Worm (Caenorhabditis elegans) whole organism, midembryonic: ENCODE results near the gene trxr-2.
A peak's percentile ranks its signal among the peaks of the same experiment; 100 is the strongest.

Experiments used
- T22C8.4 ChIP-seq: fragments of 200-800 bp; sonication (Bioruptor generic); IDR thresholded peaks from 2 replicates; pipeline ENCODE4 v1.3.6; 2022; ENCODE audit warnings: missing genetic modification characterization, missing compliant biosample characterization
- cog-1 ChIP-seq: sonication (generic microtip); optimal IDR thresholded peaks from 2 replicates; lab custom pipeline; 2016; ENCODE audit warnings: missing genetic modification characterization, missing compliant biosample characterization
- flt-1 ChIP-seq: fragments of 200-800 bp; sonication (Bioruptor generic); IDR thresholded peaks from 2 replicates; pipeline ENCODE4 v1.3.6; 2022; ENCODE audit warnings: missing genetic modification characterization, missing compliant biosample characterization
- klf-2 ChIP-seq: fragments of 200-800 bp; sonication (Bioruptor generic); conservative IDR thresholded peaks from 2 replicates; pipeline ENCODE4 v1.3.6; 2022; ENCODE audit warnings: missing genetic modification reagents, missing genetic modification characterization, missing compliant biosample characterization
- med-1 ChIP-seq: sonication (generic microtip); optimal IDR thresholded peaks from 2 replicates; lab custom pipeline; 2017; ENCODE audit warnings: missing genetic modification characterization, mild to moderate bottlenecking, missing compliant biosample characterization, antibody characterized with exemption, missing genetic modification reagents; ENCODE audit not compliant: insufficient read depth
- ref-1 ChIP-seq: fragments of 200-800 bp; sonication (Bioruptor generic); conservative IDR thresholded peaks from 2 replicates; pipeline ENCODE4 v1.3.6; 2022; ENCODE audit warnings: missing genetic modification reagents, missing genetic modification characterization, missing compliant biosample characterization
- tab-1 ChIP-seq: fragments of 200-800 bp; sonication (Bioruptor generic); IDR thresholded peaks from 2 replicates; pipeline ENCODE4 v1.3.6; 2022; ENCODE audit warnings: missing genetic modification characterization, missing compliant biosample characterization
- ztf-23 ChIP-seq: fragments of 200-800 bp; sonication (Bioruptor generic); IDR thresholded peaks from 2 replicates; pipeline ENCODE4 v1.3.6; 2022; ENCODE audit warnings: missing genetic modification reagents, missing genetic modification characterization, missing compliant biosample characterization
- ztf-29 ChIP-seq: fragments of 200-800 bp; sonication (Bioruptor generic); IDR thresholded peaks from 2 replicates; pipeline ENCODE4 v1.3.6; 2022; ENCODE audit warnings: missing genetic modification reagents, missing genetic modification characterization, missing compliant biosample characterization

trxr-2 gene

DNA sequence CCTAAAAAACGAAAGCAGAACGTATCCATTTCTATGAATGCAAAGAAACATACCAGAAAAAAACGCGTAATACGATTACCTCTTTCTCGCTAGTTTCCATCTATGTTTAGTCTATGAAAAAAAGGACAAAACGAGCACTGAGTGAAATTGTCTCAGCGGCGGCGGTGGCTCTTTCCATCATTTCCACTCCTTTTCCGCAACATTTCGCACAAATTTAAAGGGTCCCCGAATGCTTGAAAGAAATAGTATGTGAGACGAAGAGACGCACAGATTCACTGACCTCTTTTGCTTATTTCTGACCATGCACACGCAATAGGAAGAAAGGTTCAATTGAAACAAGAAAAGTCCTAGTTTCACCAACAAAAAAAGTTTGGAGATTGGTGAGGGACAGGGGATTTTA, 32.7 kb downstream of the trxr-2 start:
- no peak for TF ChIP-seq ztf-29 (GFP tag; lab: Robert Waterston, UW)
- no peak for TF ChIP-seq ztf-23 (GFP tag; lab: Robert Waterston, UW)
- TF ChIP-seq T22C8.4 (GFP tag; lab: Robert Waterston, UW): no peak

DNA sequence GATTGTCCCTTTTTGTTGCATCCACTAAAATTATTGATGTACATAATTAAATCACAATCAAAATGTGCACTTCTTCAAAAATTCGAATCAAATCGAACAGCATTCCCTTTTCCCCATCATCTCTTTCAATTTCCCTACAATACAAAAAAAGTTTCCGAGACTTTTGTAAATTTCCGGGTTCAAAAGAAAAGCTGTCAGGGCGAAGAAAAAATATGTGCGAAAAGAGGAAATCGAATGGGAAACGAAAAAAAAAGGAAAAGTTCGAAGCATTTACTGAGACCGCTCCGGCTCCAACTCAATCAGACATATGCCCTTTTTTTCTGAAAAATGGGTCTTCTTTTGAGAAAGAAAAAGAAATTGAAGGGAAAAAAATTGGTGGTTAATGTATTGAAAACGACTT, 35.6 kb downstream of the trxr-2 start:
- TF ChIP-seq T22C8.4 (GFP tag; lab: Robert Waterston, UW) (no peak), flt-1 (GFP tag; lab: Robert Waterston, UW) (no peak), ztf-29 (GFP tag; lab: Robert Waterston, UW) (no peak), ref-1 (GFP tag; lab: Robert Waterston, UW) (no peak), ztf-23 (GFP tag; lab: Robert Waterston, UW) (no peak), med-1 (GFP tag; lab: Kevin White, UChicago) (no peak), cog-1 (tag; lab: Kevin White, UChicago) (no peak)

DNA sequence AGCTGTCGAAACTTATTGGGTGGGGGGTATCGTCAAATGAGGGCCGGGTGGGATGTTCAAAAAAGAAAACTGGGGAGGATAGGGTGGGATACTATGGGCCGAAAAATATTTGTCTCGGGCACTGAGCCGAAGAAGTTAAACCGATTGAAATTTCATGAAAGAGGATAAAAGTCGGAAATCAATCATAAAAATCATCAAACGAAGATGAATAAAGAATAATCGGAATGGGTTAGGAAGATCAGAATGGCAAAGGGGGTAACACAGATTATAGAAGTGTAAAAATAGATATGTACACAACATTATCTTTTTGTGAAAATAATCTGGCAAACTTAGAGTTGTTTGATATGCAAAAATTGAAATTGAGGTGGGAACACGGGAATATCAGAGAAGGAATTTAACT, 42.0 kb downstream of the trxr-2 start:
- TF ChIP-seq tab-1 (GFP tag; lab: Robert Waterston, UW): no peak
- TF ChIP-seq T22C8.4 (GFP tag; lab: Robert Waterston, UW): no peak
- TF ChIP-seq med-1 (GFP tag; lab: Kevin White, UChicago): no peak
- no peak for TF ChIP-seq ztf-23 (GFP tag; lab: Robert Waterston, UW)
- TF ChIP-seq cog-1 (tag; lab: Kevin White, UChicago): no peak
- TF ChIP-seq ztf-29 (GFP tag; lab: Robert Waterston, UW): no peak
- no peak for TF ChIP-seq flt-1 (GFP tag; lab: Robert Waterston, UW)
- TF ChIP-seq klf-2 (GFP tag; lab: Robert Waterston, UW): no peak
- no peak for TF ChIP-seq ref-1 (GFP tag; lab: Robert Waterston, UW)

DNA sequence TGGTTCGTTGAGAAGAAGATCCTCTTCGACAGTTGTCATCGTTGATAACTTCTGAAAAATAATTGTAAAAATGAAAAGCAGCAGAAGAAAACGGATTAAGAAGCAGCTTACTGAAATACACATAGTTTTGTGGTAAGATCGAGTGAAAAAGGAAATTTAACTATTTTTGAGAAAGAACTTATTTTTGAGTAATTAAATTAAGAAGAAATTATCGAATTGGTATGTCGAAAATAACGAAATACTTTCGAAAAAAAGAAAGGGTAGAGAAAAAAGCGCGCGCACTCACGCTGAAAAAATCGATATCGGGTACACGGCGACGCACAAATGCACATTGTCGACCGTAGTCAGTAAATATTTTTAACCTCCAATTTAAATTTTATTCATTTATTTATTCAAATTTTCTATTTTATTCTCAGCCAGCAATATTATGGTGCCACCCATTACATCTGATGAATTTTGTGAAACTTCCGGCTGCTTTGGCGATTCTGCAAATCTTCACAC, 42.6 kb downstream of the trxr-2 start, which contains the start of the genes ZK643.5 and ZK643.2:
Gene ZK643.5 (minus strand): TSS at position 51 of the 501 bp plus-strand sequence.
Gene ZK643.2 (plus strand): TSS at position 395 of the 501 bp plus-strand sequence.
- TF ChIP-seq ref-1 (GFP tag; lab: Robert Waterston, UW) (no peak), T22C8.4 (GFP tag; lab: Robert Waterston, UW) (peak; percentile 99)

DNA sequence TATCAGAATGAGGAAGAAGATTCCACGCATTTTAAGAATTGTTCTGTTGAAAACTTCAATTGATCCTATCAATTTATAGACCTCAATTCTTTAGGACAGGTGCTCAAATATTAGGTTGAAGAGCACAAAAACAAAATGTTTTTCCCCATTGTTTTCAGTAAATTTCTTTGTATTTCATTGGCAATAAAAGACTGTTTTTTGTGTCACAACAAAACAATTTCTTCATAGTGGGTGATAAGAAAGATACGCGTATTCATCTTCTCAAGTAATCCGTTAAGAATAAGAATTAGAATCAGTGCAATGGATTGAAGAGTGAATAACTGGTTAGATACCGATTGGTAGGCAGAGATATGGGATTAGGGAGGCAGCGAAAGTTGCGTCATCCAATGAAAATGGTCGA, 47.1 kb downstream of the trxr-2 start, which contains the start of gene ZK643.6:
Gene ZK643.6 (minus strand): TSS at position 101 of the 400 bp plus-strand sequence.
- TF ChIP-seq flt-1 (GFP tag; lab: Robert Waterston, UW) (no peak), ref-1 (GFP tag; lab: Robert Waterston, UW) (no peak), med-1 (GFP tag; lab: Kevin White, UChicago) (no peak), klf-2 (GFP tag; lab: Robert Waterston, UW) (no peak), T22C8.4 (GFP tag; lab: Robert Waterston, UW) (no peak), cog-1 (tag; lab: Kevin White, UChicago) (no peak), ztf-29 (GFP tag; lab: Robert Waterston, UW) (no peak), ztf-23 (GFP tag; lab: Robert Waterston, UW) (no peak), tab-1 (GFP tag; lab: Robert Waterston, UW) (no peak)

DNA sequence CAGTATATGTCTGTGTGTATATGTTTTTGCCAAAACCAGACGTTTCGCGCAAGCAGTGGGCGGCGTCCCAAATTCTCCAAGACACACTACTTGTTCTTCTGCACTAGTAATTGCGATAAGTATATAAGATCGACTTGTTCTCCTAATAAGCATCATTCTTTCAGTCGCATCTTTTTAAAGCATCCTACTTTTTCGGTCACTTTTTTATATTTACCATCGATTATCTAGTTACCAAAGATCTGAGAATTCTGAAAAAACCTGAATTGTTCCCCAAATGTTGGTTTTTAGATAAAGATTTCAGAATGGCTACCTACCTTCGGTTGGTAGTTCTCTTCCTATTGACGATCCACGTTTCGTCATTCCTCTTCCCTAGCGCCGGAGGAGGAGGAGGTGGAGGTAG, 48.4 kb downstream of the trxr-2 start, which contains the start of gene grl-25:
Gene grl-25 (plus strand): TSS at position 301 of the 400 bp plus-strand sequence.
- TF ChIP-seq T22C8.4 (GFP tag; lab: Robert Waterston, UW) (no peak), klf-2 (GFP tag; lab: Robert Waterston, UW) (no peak), ref-1 (GFP tag; lab: Robert Waterston, UW) (no peak), med-1 (GFP tag; lab: Kevin White, UChicago) (no peak), ztf-23 (GFP tag; lab: Robert Waterston, UW) (no peak), flt-1 (GFP tag; lab: Robert Waterston, UW) (no peak), tab-1 (GFP tag; lab: Robert Waterston, UW) (no peak), cog-1 (tag; lab: Kevin White, UChicago) (no peak)

DNA sequence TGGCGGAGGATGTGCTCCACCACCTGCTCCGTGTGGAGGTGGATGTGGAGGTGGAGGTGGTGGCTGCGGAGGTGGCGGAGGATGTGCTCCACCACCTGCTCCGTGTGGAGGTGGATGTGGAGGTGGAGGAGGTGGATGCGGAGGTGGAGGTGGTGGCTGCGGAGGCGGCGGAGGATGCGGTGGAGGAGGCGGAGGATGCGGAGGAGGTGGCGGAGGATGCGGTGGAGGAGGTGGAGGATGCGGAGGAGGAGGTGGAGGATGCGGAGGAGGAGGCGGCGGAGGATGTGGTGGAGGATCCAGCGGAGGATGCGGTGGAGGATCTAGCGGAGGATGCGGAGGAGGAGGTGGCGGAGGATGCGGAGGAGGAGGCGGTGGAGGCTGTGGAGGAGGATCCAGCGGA, 48.9 kb downstream of the trxr-2 start:
- TF ChIP-seq klf-2 (GFP tag; lab: Robert Waterston, UW): no peak
- no peak for TF ChIP-seq med-1 (GFP tag; lab: Kevin White, UChicago)
- no peak for TF ChIP-seq flt-1 (GFP tag; lab: Robert Waterston, UW)
- TF ChIP-seq cog-1 (tag; lab: Kevin White, UChicago): no peak
- TF ChIP-seq ref-1 (GFP tag; lab: Robert Waterston, UW): no peak
- TF ChIP-seq tab-1 (GFP tag; lab: Robert Waterston, UW): no peak
- no peak for TF ChIP-seq T22C8.4 (GFP tag; lab: Robert Waterston, UW)
- TF ChIP-seq ztf-23 (GFP tag; lab: Robert Waterston, UW): no peak
- no peak for TF ChIP-seq ztf-29 (GFP tag; lab: Robert Waterston, UW)

DNA sequence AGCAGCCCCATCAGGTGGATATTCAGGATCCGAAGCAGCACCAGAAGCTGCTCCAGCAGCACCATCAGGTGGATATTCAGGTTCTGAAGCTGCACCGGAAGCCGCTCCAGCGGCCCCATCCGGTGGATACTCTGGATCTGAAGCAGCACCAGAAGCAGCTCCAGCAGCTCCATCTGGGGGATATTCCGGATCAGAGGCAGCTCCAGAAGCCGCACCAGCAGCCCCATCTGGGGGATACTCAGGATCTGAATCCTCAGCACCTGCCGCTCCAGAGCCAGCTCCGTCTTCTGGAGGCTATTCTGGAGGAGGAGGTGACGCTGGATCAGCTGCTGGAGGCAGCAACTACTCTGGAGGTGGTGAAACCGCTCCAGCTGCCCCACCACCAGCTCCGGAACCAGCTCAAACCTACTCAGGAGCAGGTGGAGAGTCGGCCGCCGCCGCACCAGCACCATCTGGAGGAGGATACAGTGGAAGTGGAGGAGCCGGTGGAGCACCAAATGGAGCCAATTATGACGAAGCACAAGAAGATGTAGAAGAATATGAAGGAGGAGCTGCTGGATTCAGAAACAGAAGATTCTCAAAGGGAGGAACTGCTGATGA, 51.2 kb downstream of the trxr-2 start:
- no peak for TF ChIP-seq klf-2 (GFP tag; lab: Robert Waterston, UW)
- TF ChIP-seq ztf-23 (GFP tag; lab: Robert Waterston, UW): 0 out of 2 replicates have a peak, but pooled peaks have one; percentile 55
